Worm (Caenorhabditis elegans) whole organism, late embryonic: ENCODE results near the gene ugt-9.

Source experiments
- F13H6.1 ChIP-seq: sonication (generic microtip); optimal IDR thresholded peaks from 2 replicates; lab custom pipeline; 2016; ENCODE audit warnings: missing genetic modification characterization, missing compliant biosample characterization
- ahr-1 ChIP-seq: sonication (generic microtip); optimal IDR thresholded peaks from 2 replicates; lab custom pipeline; 2016; ENCODE audit warnings: missing genetic modification characterization, missing compliant biosample characterization
- ceh-34 ChIP-seq: sonication (generic microtip); optimal IDR thresholded peaks from 2 replicates; lab custom pipeline; 2016; ENCODE audit warnings: mild to moderate bottlenecking, missing genetic modification characterization, missing compliant biosample characterization
- ceh-6 ChIP-seq: fragments of 200-800 bp; sonication (Bioruptor generic); optimal IDR thresholded peaks from 2 replicates; lab custom pipeline; 2018; ENCODE audit warnings: mild to moderate bottlenecking, missing genetic modification characterization, missing compliant biosample characterization
- fax-1 ChIP-seq: sonication (generic microtip); optimal IDR thresholded peaks from 2 replicates; lab custom pipeline; 2016; ENCODE audit warnings: missing genotype, missing genetic modification characterization, missing compliant biosample characterization
- fkh-6 ChIP-seq: sonication (generic microtip); optimal IDR thresholded peaks from 2 replicates; lab custom pipeline; 2016; ENCODE audit warnings: missing genetic modification characterization, missing compliant biosample characterization
- hlh-13 ChIP-seq: fragments of 200-800 bp; sonication (Bioruptor generic); optimal IDR thresholded peaks from 2 replicates; lab custom pipeline; 2018; ENCODE audit warnings: mild to moderate bottlenecking, missing genetic modification characterization, missing compliant biosample characterization
- hlh-6 ChIP-seq: sonication (generic microtip); optimal IDR thresholded peaks from 2 replicates; lab custom pipeline; 2016; ENCODE audit warnings: missing genotype, missing genetic modification characterization, missing compliant biosample characterization
- nhr-11 ChIP-seq: fragments of 150-350 bp; optimal IDR thresholded peaks from 2 replicates; lab custom pipeline; 2014; ENCODE audit warnings: missing biosample characterization, missing genetic modification characterization
- odd-2 ChIP-seq: sonication (generic microtip); optimal IDR thresholded peaks from 2 replicates; lab custom pipeline; 2017; ENCODE audit warnings: antibody characterized with exemption, mild to moderate bottlenecking, missing genetic modification characterization, missing compliant biosample characterization
- pat-9 ChIP-seq: fragments of 200-800 bp; sonication (Bioruptor generic); optimal IDR thresholded peaks from 2 replicates; lab custom pipeline; 2018; ENCODE audit warnings: mild to moderate bottlenecking, missing genetic modification characterization, moderate library complexity, missing compliant biosample characterization
- pha-4 ChIP-seq: fragments of 150-350 bp; optimal IDR thresholded peaks from 2 replicates; lab custom pipeline; 2018; ENCODE audit warnings: missing biosample characterization, missing genetic modification reagents, missing genetic modification characterization
- sox-4 ChIP-seq: sonication (generic microtip); optimal IDR thresholded peaks from 2 replicates; lab custom pipeline; 2017; ENCODE audit warnings: mild to moderate bottlenecking, missing genetic modification characterization, inconsistent platforms, missing compliant biosample characterization
- ttx-3 ChIP-seq: sonication (generic microtip); optimal IDR thresholded peaks from 2 replicates; lab custom pipeline; 2016; ENCODE audit warnings: missing genetic modification reagents, missing genetic modification characterization, missing compliant biosample characterization

DNA sequence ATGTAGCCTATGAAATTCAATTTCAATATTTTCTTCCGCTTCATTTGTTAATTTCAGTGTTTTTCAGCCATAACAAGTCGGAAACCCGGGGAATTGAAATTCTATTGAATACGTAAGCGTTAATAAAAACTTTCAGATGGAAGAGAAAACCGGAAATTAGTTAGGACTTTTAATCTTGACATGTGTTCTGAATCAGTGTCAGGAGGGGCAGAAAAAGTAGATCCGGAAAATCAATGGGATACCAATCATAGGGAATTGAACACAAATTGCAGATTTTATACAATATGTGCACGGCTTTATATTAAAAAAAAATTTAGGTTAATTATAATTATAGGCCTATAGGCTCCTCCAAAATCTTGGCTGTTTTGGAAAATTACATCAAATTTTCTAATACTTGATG lies 31.5 kb upstream of the ugt-9 start:
- TF ChIP-seq sox-4 (no peak), ceh-34 (tag; lab: Kevin White, UChicago) (no peak), nhr-11 (tag; lab: Kevin White, UChicago) (no peak), hlh-13 (GFP tag; lab: Kevin White, UChicago) (no peak), odd-2 (tag; lab: Kevin White, UChicago) (no peak), hlh-6 (no peak), pat-9 (tag; lab: Kevin White, UChicago) (no peak), ceh-6 (GFP tag; lab: Kevin White, UChicago) (no peak), fkh-6 (no peak), ahr-1 (no peak), fax-1 (tag; lab: Kevin White, UChicago) (no peak), ttx-3 (tag; lab: Kevin White, UChicago) (no peak), F13H6.1 (tag; lab: Kevin White, UChicago) (no peak), pha-4 (tag; lab: Kevin White, UChicago) (no peak)
